Worm (Caenorhabditis elegans) whole organism, L1 larva: Measurements from ENCODE around the gene nex-4.

Experiments
- C16A3.4 ChIP-seq: fragments of 150-350 bp; optimal IDR thresholded peaks from 2 replicates; lab custom pipeline; 2014; ENCODE audit warnings: missing biosample characterization, missing genetic modification characterization
- Y116A8C.19 ChIP-seq: sonication (generic microtip); optimal IDR thresholded peaks from 2 replicates; lab custom pipeline; 2016; ENCODE audit warnings: missing compliant biosample characterization, missing genetic modification characterization, borderline replicate concordance
- aha-1 ChIP-seq: fragments of 150-350 bp; optimal IDR thresholded peaks from 2 replicates; lab custom pipeline; 2014; ENCODE audit warnings: missing biosample characterization, missing genetic modification characterization
- ceh-90 ChIP-seq: sonication (generic microtip); optimal IDR thresholded peaks from 2 replicates; lab custom pipeline; 2016; ENCODE audit warnings: missing genetic modification characterization, missing compliant biosample characterization
- dsc-1 ChIP-seq: sonication (generic microtip); optimal IDR thresholded peaks from 2 replicates; lab custom pipeline; 2016; ENCODE audit warnings: mild to moderate bottlenecking, missing genetic modification characterization, missing compliant biosample characterization
- efl-1 ChIP-seq, 4 experiments: fragments of 150-350 bp; optimal IDR thresholded peaks in 3 of 4; peaks in 1 of 4; 1 replicate in 1 of 4; 2 replicates in 3 of 4; lab custom pipeline; 2014; ENCODE audit warnings: missing biosample characterization in 2 of 4, missing genetic modification characterization in 2 of 4, missing genetic modification reagents in 2 of 4
- egl-13 ChIP-seq: sonication (generic microtip); optimal IDR thresholded peaks from 2 replicates; lab custom pipeline; 2016; ENCODE audit warnings: missing genotype, missing genetic modification reagents, missing genetic modification characterization, missing compliant biosample characterization
- egl-27 ChIP-seq, 2 experiments: fragments of 150-350 bp in 1 of 2; sonication (generic microtip); optimal IDR thresholded peaks; 3 replicates each; lab custom pipeline; 2017 to 2018; ENCODE audit warnings: missing biosample characterization in 2 of 2, missing genetic modification characterization in 2 of 2, missing genetic modification reagents in 2 of 2
- elt-3 ChIP-seq, 6 experiments: fragments of 150-350 bp in 1 of 6; sonication (generic microtip); optimal IDR thresholded peaks; 2 replicates each; lab custom pipeline; 2017 to 2018; ENCODE audit warnings: missing biosample characterization in 6 of 6, missing genetic modification characterization in 6 of 6, inconsistent platforms in 1 of 6
- fkh-10 ChIP-seq: sonication (generic microtip); optimal IDR thresholded peaks from 2 replicates; lab custom pipeline; 2017; ENCODE audit warnings: missing biosample characterization, missing genetic modification reagents, missing genetic modification characterization
- fkh-8 ChIP-seq: sonication (generic microtip); optimal IDR thresholded peaks from 2 replicates; lab custom pipeline; 2016; ENCODE audit warnings: mild to moderate bottlenecking, missing genetic modification characterization, missing compliant biosample characterization
- fos-1 ChIP-seq: fragments of 150-350 bp; optimal IDR thresholded peaks from 2 replicates; lab custom pipeline; 2014; ENCODE audit warnings: missing biosample characterization, missing genetic modification characterization
- lin-14 ChIP-seq: fragments of 200-800 bp; sonication (Bioruptor generic); optimal IDR thresholded peaks from 2 replicates; lab custom pipeline; 2018; ENCODE audit warnings: mild to moderate bottlenecking, missing genetic modification characterization, moderate library complexity, missing compliant biosample characterization
- lin-35 ChIP-seq, 2 experiments: fragments of 150-350 bp; optimal IDR thresholded peaks; 2 replicates each; lab custom pipeline; 2014; ENCODE audit warnings: missing biosample characterization in 2 of 2, missing genetic modification characterization in 2 of 2, missing genetic modification reagents in 2 of 2
- lir-3 ChIP-seq: sonication (generic microtip); optimal IDR thresholded peaks from 2 replicates; lab custom pipeline; 2016; ENCODE audit warnings: mild to moderate bottlenecking, missing genetic modification characterization, moderate library complexity, missing compliant biosample characterization; ENCODE audit not compliant: poor library complexity
- lsy-2 ChIP-seq, 2 experiments: fragments of 150-350 bp; optimal IDR thresholded peaks; 2 replicates each; lab custom pipeline; 2014; ENCODE audit warnings: missing biosample characterization in 2 of 2, missing genetic modification characterization in 2 of 2
- mab-9 ChIP-seq: fragments of 200-800 bp; sonication (Bioruptor generic); IDR thresholded peaks from 2 replicates; pipeline ENCODE4 v1.3.6; 2022; ENCODE audit warnings: missing genetic modification reagents, missing genetic modification characterization, missing compliant biosample characterization
- mep-1 ChIP-seq: fragments of 150-350 bp; optimal IDR thresholded peaks from 2 replicates; lab custom pipeline; 2014; ENCODE audit warnings: missing biosample characterization, missing genetic modification characterization
- nhr-11 ChIP-seq: fragments of 150-350 bp; optimal IDR thresholded peaks from 2 replicates; lab custom pipeline; 2014; ENCODE audit warnings: missing biosample characterization, missing genetic modification characterization
- nhr-237 ChIP-seq: fragments of 150-350 bp; optimal IDR thresholded peaks from 2 replicates; lab custom pipeline; 2014; ENCODE audit warnings: missing biosample characterization, missing genetic modification characterization
- nhr-47 ChIP-seq: sonication (generic microtip); optimal IDR thresholded peaks from 2 replicates; lab custom pipeline; 2016; ENCODE audit warnings: mild to moderate bottlenecking, missing genetic modification characterization, moderate library complexity, missing compliant biosample characterization
- nhr-71 ChIP-seq: sonication (generic microtip); optimal IDR thresholded peaks from 2 replicates; lab custom pipeline; 2016; ENCODE audit warnings: mild to moderate bottlenecking, missing genetic modification characterization, moderate library complexity, missing compliant biosample characterization
- nhr-76 ChIP-seq: sonication (generic microtip); optimal IDR thresholded peaks from 2 replicates; lab custom pipeline; 2017; ENCODE audit warnings: missing biosample characterization, missing genetic modification characterization
- nhr-90 ChIP-seq: sonication (generic microtip); optimal IDR thresholded peaks from 2 replicates; lab custom pipeline; 2016; ENCODE audit warnings: mild to moderate bottlenecking, missing genetic modification characterization, missing compliant biosample characterization; ENCODE audit not compliant: poor library complexity
- pax-3 ChIP-seq: fragments of 200-800 bp; sonication (Bioruptor generic); optimal IDR thresholded peaks from 2 replicates; lab custom pipeline; 2018; ENCODE audit warnings: mild to moderate bottlenecking, missing genetic modification characterization, moderate library complexity, missing compliant biosample characterization
- pqm-1 ChIP-seq: sonication (generic microtip); optimal IDR thresholded peaks from 3 replicates; lab custom pipeline; 2017; ENCODE audit warnings: missing biosample characterization, missing genetic modification characterization
- skn-1 ChIP-seq: fragments of 150-350 bp; optimal IDR thresholded peaks from 2 replicates; lab custom pipeline; 2014; ENCODE audit warnings: missing biosample characterization, missing genetic modification characterization
- snpc-4 ChIP-seq: fragments of 150-350 bp; optimal IDR thresholded peaks from 2 replicates; lab custom pipeline; 2014; ENCODE audit warnings: missing biosample characterization, missing genetic modification characterization
- snu-23 ChIP-seq: sonication (generic microtip); optimal IDR thresholded peaks from 2 replicates; lab custom pipeline; 2016; ENCODE audit warnings: missing genetic modification characterization, missing compliant biosample characterization
- sup-37 ChIP-seq: fragments of 200-800 bp; sonication (Bioruptor generic); optimal IDR thresholded peaks from 2 replicates; lab custom pipeline; 2018; ENCODE audit warnings: mild to moderate bottlenecking, missing genetic modification characterization, missing compliant biosample characterization
- swsn-7 ChIP-seq: sonication (generic microtip); optimal IDR thresholded peaks from 2 replicates; lab custom pipeline; 2016; ENCODE audit warnings: missing genetic modification characterization, missing compliant biosample characterization
- tbx-2 ChIP-seq: sonication (generic microtip); optimal IDR thresholded peaks from 2 replicates; lab custom pipeline; 2016; ENCODE audit warnings: missing genetic modification characterization, missing compliant biosample characterization
- tlp-1 ChIP-seq: fragments of 150-350 bp; optimal IDR thresholded peaks from 2 replicates; lab custom pipeline; 2014; ENCODE audit warnings: missing biosample characterization, missing genetic modification characterization
- unc-130 ChIP-seq: fragments of 150-350 bp; optimal IDR thresholded peaks from 2 replicates; lab custom pipeline; 2017; ENCODE audit warnings: missing biosample characterization, missing genetic modification characterization, inconsistent platforms
- unc-30 ChIP-seq: sonication (generic microtip); optimal IDR thresholded peaks from 2 replicates; lab custom pipeline; 2017; ENCODE audit warnings: missing biosample characterization, missing genetic modification characterization
- unc-62 ChIP-seq: fragments of 150-350 bp; optimal IDR thresholded peaks from 2 replicates; lab custom pipeline; 2014; ENCODE audit warnings: missing biosample characterization, missing genetic modification reagents, missing genetic modification characterization
- unc-98 ChIP-seq: fragments of 200-800 bp; sonication (Bioruptor generic); IDR thresholded peaks from 2 replicates; pipeline ENCODE4 v1.3.6; 2022; ENCODE audit warnings: missing genetic modification characterization, missing compliant biosample characterization
- xbp-1 ChIP-seq: sonication (generic microtip); optimal IDR thresholded peaks from 2 replicates; lab custom pipeline; 2016; ENCODE audit warnings: missing genetic modification characterization, missing compliant biosample characterization
- ztf-11 ChIP-seq, 2 experiments: sonication (generic microtip); optimal IDR thresholded peaks; 2 replicates each; lab custom pipeline; 2016 to 2017; ENCODE audit warnings: missing genetic modification characterization in 2 of 2, missing biosample characterization in 1 of 2, missing compliant biosample characterization in 1 of 2

nex-4 gene

DNA sequence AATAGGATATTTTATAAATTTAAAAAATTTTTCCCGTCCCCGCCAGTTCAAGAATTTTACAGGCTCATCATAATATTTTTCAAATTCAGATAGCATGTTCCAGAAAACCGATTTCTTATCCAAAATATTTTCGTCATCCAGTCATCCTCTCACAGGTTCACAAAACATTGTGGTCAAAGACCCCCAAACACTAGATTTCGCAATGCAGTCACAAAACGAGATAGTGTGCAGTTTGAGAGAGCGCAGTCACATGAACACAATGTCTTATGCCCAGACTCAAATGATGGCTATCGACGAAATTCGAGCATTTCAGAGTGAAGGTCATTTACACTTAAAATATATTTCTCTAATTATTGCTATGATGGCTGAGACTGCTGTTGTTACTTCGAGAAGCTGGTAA, 6.6 kb upstream of the nex-4 start, which contains the start of gene abhd-5.2 (continued):
- TF ChIP-seq skn-1 (peak; percentile 79), elt-3 (tag; optimal IDR thresholded peaks at IDR 0.05; lab: Kevin White, UChicago) (peak in 1 of 6 experiments; percentile 27), mep-1 (tag; lab: Kevin White, UChicago) (peak; percentile 70), nhr-76 (no peak), aha-1 (tag; lab: Kevin White, UChicago) (no peak), lsy-2 (tag; optimal IDR thresholded peaks at IDR 0.05; lab: Kevin White, UChicago) (peak; percentile 39 to 55)

DNA sequence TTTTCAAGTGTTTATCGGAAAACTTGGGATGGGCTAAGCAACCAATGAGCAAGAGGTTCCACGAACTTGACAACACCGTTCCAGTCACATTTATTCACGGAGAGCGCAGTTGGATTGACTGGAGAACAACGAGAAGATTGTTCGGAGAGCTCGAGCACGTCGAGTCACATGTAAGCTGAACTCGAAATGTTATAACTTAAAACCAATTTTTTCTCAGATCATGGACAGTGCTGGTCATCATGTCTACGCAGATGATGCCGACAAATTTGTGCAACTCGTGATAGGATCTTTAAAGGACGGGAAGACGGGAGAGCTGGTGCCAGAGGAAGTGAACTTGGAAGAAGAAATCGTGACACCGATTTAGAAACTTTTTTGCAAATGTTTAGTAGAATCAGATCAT, 4.7 kb upstream of the nex-4 start:
- TF ChIP-seq efl-1 (optimal IDR thresholded peaks at IDR 0.05; lab: Kevin White, UChicago) (no peak), efl-1 (GFP tag; optimal IDR thresholded peaks at IDR 0.05 in 1 of 2; lab: Kevin White, UChicago) (peak in 1 of 2 experiments; percentile 32), egl-13 (tag; lab: Kevin White, UChicago) (no peak), unc-62 (GFP tag; lab: Kevin White, UChicago) (no peak), nhr-237 (tag; lab: Kevin White, UChicago) (no peak)

DNA sequence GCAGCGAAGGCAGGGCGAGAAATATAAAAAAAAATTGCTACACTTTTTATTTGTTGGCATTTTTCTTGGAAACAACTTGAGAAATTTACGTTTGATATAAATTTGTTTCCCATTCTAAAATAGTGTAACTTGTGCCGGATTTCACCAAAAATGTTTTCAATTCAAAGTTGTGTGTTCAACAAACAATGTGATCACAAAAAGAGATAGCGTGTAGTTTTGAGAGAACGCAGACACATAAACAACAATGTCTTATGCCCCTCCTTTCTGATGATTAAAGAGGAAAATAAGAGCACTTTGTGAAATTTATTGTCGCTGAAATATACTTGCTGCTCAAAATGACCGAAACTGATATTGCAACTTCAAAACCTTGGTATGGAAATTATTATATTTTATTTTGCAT, 3.8 kb upstream of the nex-4 start, which contains the start of gene abhd-5.1:
Gene abhd-5.1, plus strand, starts transcription at position 230 of the 400 bp plus-strand sequence.
- TF ChIP-seq lin-14 (GFP tag; lab: Kevin White, UChicago) (peak; percentile 63), unc-98 (GFP tag; lab: Robert Waterston, UW) (no peak), lin-35 (GFP tag; optimal IDR thresholded peaks at IDR 0.05; lab: Kevin White, UChicago) (peak in 1 of 2 experiments; percentile 28), mep-1 (tag; lab: Kevin White, UChicago) (peak; percentile 27), nhr-90 (tag; lab: Kevin White, UChicago) (peak; percentile 6), mab-9 (no peak), snu-23 (GFP tag; lab: Kevin White, UChicago) (peak; percentile 12), unc-130 (no peak), snpc-4 (tag; lab: Kevin White, UChicago) (no peak), unc-62 (GFP tag; lab: Kevin White, UChicago) (no peak), lsy-2 (tag; optimal IDR thresholded peaks at IDR 0.05; lab: Kevin White, UChicago) (no peak), nhr-71 (peak; percentile 4)

DNA sequence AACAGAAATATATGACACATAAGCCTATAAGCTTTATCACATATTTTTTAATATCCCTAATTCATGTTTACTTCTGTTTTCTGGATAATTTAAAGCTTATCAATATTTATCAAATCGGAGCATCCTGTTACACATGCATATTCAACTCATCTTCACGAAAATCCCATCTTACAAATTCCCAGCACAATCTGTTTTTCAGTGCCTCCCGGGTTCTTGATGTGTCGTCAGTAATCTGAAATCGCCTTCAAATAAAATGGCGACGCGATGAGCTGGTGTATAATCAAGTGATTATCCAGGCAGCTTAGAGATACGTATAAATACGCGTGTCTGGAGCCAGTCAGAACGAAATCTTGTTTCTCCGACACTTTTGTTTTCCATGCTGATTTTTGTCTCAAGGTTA, 792 bp upstream of the nex-4 start:
- TF ChIP-seq ztf-11 (tag; optimal IDR thresholded peaks at IDR 0.05; lab: Kevin White, UChicago) (no peak), egl-13 (tag; lab: Kevin White, UChicago) (peak; percentile 55), pax-3 (tag; lab: Kevin White, UChicago) (no peak), sup-37 (GFP tag; lab: Kevin White, UChicago) (no peak), swsn-7 (no peak), xbp-1 (tag; lab: Kevin White, UChicago) (no peak), dsc-1 (tag; lab: Kevin White, UChicago) (peak; percentile 86), unc-30 (no peak), ceh-90 (tag; lab: Kevin White, UChicago) (no peak), skn-1 (no peak)

DNA sequence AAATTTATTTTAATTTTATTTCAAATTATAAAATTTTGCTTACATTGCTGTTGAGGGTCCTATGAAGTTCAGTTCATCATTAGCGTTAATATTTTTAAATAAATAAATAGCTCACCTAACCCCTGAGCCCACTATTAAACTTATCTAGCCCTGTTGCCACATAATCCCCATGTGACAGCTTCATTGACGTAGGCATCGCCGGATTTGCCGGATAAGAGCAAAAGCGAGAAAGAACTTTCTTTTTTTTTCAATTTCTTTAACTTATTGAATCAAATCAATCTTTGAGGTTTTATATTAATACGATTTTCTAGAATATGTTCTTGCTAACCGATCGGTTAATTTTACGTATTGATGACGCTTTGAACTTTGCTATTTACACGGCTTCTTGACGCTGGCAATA, 731 bp downstream of the nex-4 start:
- TF ChIP-seq fkh-10 (GFP tag; lab: Kevin White, UChicago) (no peak), egl-27 (tag; optimal IDR thresholded peaks at IDR 0.05; lab: Kevin White, UChicago) (no peak), nhr-237 (tag; lab: Kevin White, UChicago) (no peak), C16A3.4 (tag; lab: Kevin White, UChicago) (no peak), nhr-90 (tag; lab: Kevin White, UChicago) (no peak), dsc-1 (tag; lab: Kevin White, UChicago) (peak; percentile 68), tbx-2 (tag; lab: Kevin White, UChicago) (no peak), tlp-1 (tag; lab: Kevin White, UChicago) (no peak), nhr-47 (peak; percentile 9), fos-1 (tag; lab: Kevin White, UChicago) (no peak), lir-3 (tag; lab: Kevin White, UChicago) (no peak), efl-1 (optimal IDR thresholded peaks at IDR 0.05; lab: Kevin White, UChicago) (no peak), efl-1 (GFP tag; optimal IDR thresholded peaks at IDR 0.05 in 1 of 2; lab: Kevin White, UChicago) (no peak), pqm-1 (tag; lab: Kevin White, UChicago) (no peak), nhr-71 (peak; percentile 13), aha-1 (tag; lab: Kevin White, UChicago) (no peak), Y116A8C.19 (no peak), fkh-8 (peak; percentile 28), lsy-2 (tag; optimal IDR thresholded peaks at IDR 0.05; lab: Kevin White, UChicago) (no peak), unc-98 (GFP tag; lab: Robert Waterston, UW) (no peak), egl-13 (tag; lab: Kevin White, UChicago) (peak; percentile 55), nhr-11 (tag; lab: Kevin White, UChicago) (no peak)
